Worm (Caenorhabditis elegans): ENCODE measurements around the gene Y39H10B.3.

Gene Y39H10B.3

ce11 chrV:3717751-3718150 is 47.2 kb downstream of the Y39H10B.3 start (continued):
- TF ChIP-seq nhr-71 (tag; optimal IDR thresholded peaks at IDR 0.05): peak; percentile 67
- TF ChIP-seq nhr-20 (tag; optimal IDR thresholded peaks at IDR 0.05): no peak
- no peak for TF ChIP-seq vab-15 (tag; optimal IDR thresholded peaks at IDR 0.05)
- TF ChIP-seq lin-13 (GFP tag; optimal IDR thresholded peaks at IDR 0.05): peak; percentile 31
- TF ChIP-seq dsc-1 (tag; optimal IDR thresholded peaks at IDR 0.05): peak; percentile 43
- TF ChIP-seq lin-14 (GFP tag; optimal IDR thresholded peaks at IDR 0.05): peak; percentile 90
- no peak for TF ChIP-seq lir-3 (tag; optimal IDR thresholded peaks at IDR 0.05; ENCODE audit: poor library complexity)

ce11 chrV:3718507-3718906 is 47.9 kb downstream of the Y39H10B.3 start:
- TF ChIP-seq nhr-71 (tag; optimal IDR thresholded peaks at IDR 0.05) (peak; percentile 29), fkh-8 (tag; optimal IDR thresholded peaks at IDR 0.05) (peak; percentile 64), nhr-47 (tag; optimal IDR thresholded peaks at IDR 0.05) (peak; percentile 51), jun-1 (tag; optimal IDR thresholded peaks at IDR 0.05) (no peak), sox-4 (tag; optimal IDR thresholded peaks at IDR 0.05) (peak; percentile 25), dsc-1 (tag; optimal IDR thresholded peaks at IDR 0.05) (peak; percentile 66), nhr-12 (tag; optimal IDR thresholded peaks at IDR 0.05) (no peak), nhr-85 (tag) (peak; percentile 17)

All from whole organism, L1 larva.